Fruit fly (Drosophila melanogaster): ENCODE data around the gene ppk31.

ppk31 gene

DNA sequence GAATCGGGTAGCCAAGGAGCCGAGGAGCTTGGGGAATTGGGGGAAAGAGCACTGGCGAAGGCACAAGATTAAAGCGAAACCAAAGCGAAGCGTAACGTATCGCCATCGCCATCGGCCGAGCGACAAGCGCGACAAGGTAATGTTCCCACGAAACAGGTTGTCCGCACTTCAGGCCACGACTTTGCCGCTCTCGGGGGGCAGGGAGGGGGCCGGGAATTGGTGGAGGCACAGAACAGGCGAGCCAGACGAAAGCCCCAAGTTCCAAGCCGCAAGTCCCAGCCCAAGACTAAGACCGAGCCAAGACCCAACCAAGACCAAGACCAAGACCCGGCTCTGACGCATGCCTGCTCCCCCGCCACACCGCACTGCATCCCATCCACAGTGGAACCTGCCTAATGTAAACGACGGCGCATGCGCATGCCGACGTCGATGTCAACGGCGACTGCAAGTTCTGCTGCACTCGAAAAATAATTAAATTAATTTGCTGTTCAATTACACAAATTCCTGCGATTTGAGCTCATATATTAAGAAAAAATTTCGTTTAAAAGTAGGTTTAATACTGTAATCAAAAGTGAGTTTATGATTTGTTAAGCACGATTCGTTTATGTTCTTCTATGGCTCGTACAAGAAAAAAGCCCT, 23.1 kb downstream of the ppk31 start (continued):
- no peak for TF ChIP-seq Trl (optimal IDR thresholded peaks at IDR 0.05)
- no peak for TF ChIP-seq Trl (GFP tag; optimal IDR thresholded peaks at IDR 0.05)
- no peak for TF ChIP-seq CG4854 (GFP tag; optimal IDR thresholded peaks at IDR 0.05)
- TF ChIP-seq pfk (GFP tag; optimal IDR thresholded peaks at IDR 0.05), result no peak
- TF ChIP-seq CG11696 (GFP tag; IDR thresholded peaks at IDR 0.05), result no peak
- TF ChIP-seq fd3F (GFP tag; optimal IDR thresholded peaks at IDR 0.05), result no peak
- TF ChIP-seq fu2 (GFP tag; optimal IDR thresholded peaks at IDR 0.05), result no peak
- no peak for TF ChIP-seq MBD-R2 (GFP tag; IDR thresholded peaks at IDR 0.05)
- TF ChIP-seq twi (tag; optimal IDR thresholded peaks at IDR 0.05), result no peak
- no peak for TF ChIP-seq CG12744 (GFP tag; optimal IDR thresholded peaks at IDR 0.05)

DNA sequence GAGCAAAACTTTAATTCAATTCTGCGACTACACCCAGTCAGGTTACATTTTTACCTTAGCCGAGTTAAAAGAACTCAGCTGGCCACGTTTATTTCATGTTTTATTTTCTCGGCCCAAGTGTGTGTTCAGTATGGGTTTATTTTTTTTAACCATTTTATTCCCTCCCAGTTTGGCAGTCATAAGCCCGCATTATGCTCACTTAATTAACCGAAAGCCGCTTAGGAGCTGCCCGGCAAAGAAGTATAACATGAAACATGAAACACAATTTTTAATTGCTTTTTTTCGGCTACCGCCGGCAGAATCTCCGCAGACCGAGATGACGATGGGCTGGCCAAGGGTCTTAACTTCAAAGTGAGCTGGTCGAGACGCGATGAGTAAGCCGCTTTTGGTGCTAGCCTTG, 23.9 kb downstream of the ppk31 start:
- TF ChIP-seq CG15269 (tag; optimal IDR thresholded peaks at IDR 0.05), result peak; percentile 6
- no peak for TF ChIP-seq CG11560 (tag; IDR thresholded peaks at IDR 0.05)
- TF ChIP-seq oc (tag; optimal IDR thresholded peaks at IDR 0.05), result peak; percentile 75
- TF ChIP-seq tll (GFP tag; optimal IDR thresholded peaks at IDR 0.05), result no peak
- TF ChIP-seq chinmo (GFP tag; IDR thresholded peaks at IDR 0.05; ENCODE audit: partially characterized antibody), result 0 out of 4 replicates have a peak, but pooled peaks have one; percentile 56

DNA sequence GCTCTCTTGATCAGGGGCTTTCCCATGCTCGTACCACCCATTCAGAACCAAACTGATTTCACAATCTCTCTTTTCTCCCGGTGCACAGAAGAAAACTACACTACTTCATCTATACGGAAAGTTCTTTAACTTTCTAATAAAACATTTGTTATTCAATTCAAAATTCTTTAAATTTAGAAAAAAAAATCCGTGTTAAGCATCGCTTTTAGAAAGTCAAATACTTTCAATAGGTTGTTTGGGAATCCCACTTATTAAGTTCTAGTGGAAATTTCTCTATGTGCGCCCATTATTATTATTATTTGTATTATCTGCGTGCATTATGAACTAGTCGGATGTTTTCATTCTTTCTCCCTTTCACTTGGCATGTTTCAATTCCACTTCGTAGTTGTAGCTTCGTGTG, 30.2 kb downstream of the ppk31 start:
- no peak for TF ChIP-seq da (GFP tag; optimal IDR thresholded peaks at IDR 0.05)
- TF ChIP-seq Hmx (GFP tag; optimal IDR thresholded peaks at IDR 0.05), result no peak
- peak; percentile 50; the same call in 1 of the 2 replicates for TF ChIP-seq Drgx (GFP tag; IDR thresholded peaks at IDR 0.05)
- TF ChIP-seq CG4424 (GFP tag; optimal IDR thresholded peaks at IDR 0.05), result no peak
- no peak for TF ChIP-seq CG9932 (GFP tag; IDR thresholded peaks at IDR 0.05)
- no peak for TF ChIP-seq Med (GFP tag)

DNA sequence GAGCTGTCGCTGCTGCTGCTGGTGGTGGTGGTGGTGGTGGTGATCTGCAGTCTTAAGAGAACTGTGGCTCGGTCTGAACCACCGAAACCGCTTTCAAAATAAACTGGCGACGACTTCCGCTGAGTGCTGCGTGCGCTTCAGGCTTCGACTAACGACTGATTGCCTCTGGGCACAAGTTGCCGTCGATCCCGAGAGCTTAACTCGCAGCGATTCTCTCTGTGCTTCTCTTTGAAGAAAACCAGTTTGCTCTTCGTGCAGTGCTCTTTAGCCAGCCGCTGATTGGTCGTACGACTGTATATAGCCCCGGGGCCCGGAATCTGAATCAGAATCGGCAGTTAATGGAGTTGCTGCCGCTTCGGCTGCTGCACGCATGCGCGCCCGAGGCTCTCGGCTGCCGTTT, 31.2 kb downstream of the ppk31 start, which contains the start of gene Ser:
Gene Ser, minus strand, starts transcription at position 162 of the 400 bp plus-strand sequence.
- TF ChIP-seq pb (GFP tag; optimal IDR thresholded peaks at IDR 0.05) (no peak), Hr3 (GFP tag; optimal IDR thresholded peaks at IDR 0.05) (no peak), sna (GFP tag; IDR thresholded peaks at IDR 0.05; ENCODE audit: partially characterized antibody) (peak; percentile 58; the same call in 1 of the 2 replicates), MBD-R2 (GFP tag; IDR thresholded peaks at IDR 0.05) (no peak), CG15073 (GFP tag; optimal IDR thresholded peaks at IDR 0.05) (no peak), vvl (GFP tag; IDR thresholded peaks at IDR 0.05) (0 out of 2 replicates have a peak, but pooled peaks have one; percentile 29), CG13287 (GFP tag; IDR thresholded peaks at IDR 0.05; ENCODE audit: partially characterized antibody) (peak; percentile 30; the same call in 1 of the 2 replicates), BEAF-32 (GFP tag; optimal IDR thresholded peaks at IDR 0.05) (no peak), run (tag; optimal IDR thresholded peaks at IDR 0.05) (peak; percentile 42), CG5180 (GFP tag; optimal IDR thresholded peaks at IDR 0.05) (peak; percentile 5), CG12299 (tag; optimal IDR thresholded peaks at IDR 0.05) (no peak), CG34224 (GFP tag; IDR thresholded peaks at IDR 0.05; ENCODE audit: partially characterized antibody) (peak; percentile 27; the same call in 1 of the 3 replicates), CG4404 (GFP tag; IDR thresholded peaks at IDR 0.05) (no peak), CG16863 (GFP tag; optimal IDR thresholded peaks at IDR 0.05) (no peak), Deaf1 (tag; optimal IDR thresholded peaks at IDR 0.05) (peak; percentile 88), CG15269 (tag; optimal IDR thresholded peaks at IDR 0.05) (no peak), CG1647 (GFP tag; optimal IDR thresholded peaks at IDR 0.05) (no peak), Nf-YC (tag; optimal IDR thresholded peaks at IDR 0.05) (peak; percentile 93), CG8944 (GFP tag; optimal IDR thresholded peaks at IDR 0.05) (no peak), Jarid2 (GFP tag; optimal IDR thresholded peaks at IDR 0.05) (peak; percentile 86), Med (GFP tag) (peak; percentile 22), Lim3 (GFP tag; IDR thresholded peaks at IDR 0.05) (no peak), Rx (GFP tag; IDR thresholded peaks at IDR 0.05) (no peak), cg (GFP tag; optimal IDR thresholded peaks at IDR 0.05) (peak; percentile 2), Ets65A (GFP tag) (peak; percentile 82), slbo (GFP tag; IDR thresholded peaks at IDR 0.05) (0 out of 2 replicates have a peak, but pooled peaks have one; percentile 21), CG3163 (GFP tag; optimal IDR thresholded peaks at IDR 0.05) (peak; percentile 96), Trl (optimal IDR thresholded peaks at IDR 0.05) (peak; percentile 59 to 83), Trl (GFP tag; optimal IDR thresholded peaks at IDR 0.05) (no peak)
